Worm (Caenorhabditis elegans) whole organism, L4/young adult: ENCODE measurements around the gene C30G7.4.

Experiments used
- W03F9.2 ChIP-seq: fragments of 150-350 bp; optimal IDR thresholded peaks from 2 replicates; lab custom pipeline; 2014; ENCODE audit warnings: missing biosample characterization, missing genetic modification characterization
- him-1 ChIP-seq: sonication (generic microtip); optimal IDR thresholded peaks from 2 replicates; lab custom pipeline; 2016; ENCODE audit warnings: missing genotype, missing genetic modification reagents, missing genetic modification characterization, missing compliant biosample characterization

ce11 chrV:14924104-14924503, 22.8 kb downstream of the C30G7.4 start, which contains the start of gene srg-54:
- no peak for TF ChIP-seq him-1 (tag; lab: Kevin White, UChicago)
- TF ChIP-seq W03F9.2 (tag; lab: Kevin White, UChicago), result no peak
